Worm (Caenorhabditis elegans) whole organism, L1 larva: ENCODE measurements around the gene F37C12.18.

Experiments used
- Y116A8C.19 ChIP-seq: sonication (generic microtip); optimal IDR thresholded peaks from 2 replicates; lab custom pipeline; 2016; ENCODE audit warnings: missing compliant biosample characterization, missing genetic modification characterization, borderline replicate concordance
- elt-3 ChIP-seq, 6 experiments: fragments of 150-350 bp in 1 of 6; sonication (generic microtip); optimal IDR thresholded peaks; 2 replicates each; lab custom pipeline; 2017 to 2018; ENCODE audit warnings: missing biosample characterization in 6 of 6, missing genetic modification characterization in 6 of 6, inconsistent platforms in 1 of 6
- lin-15B ChIP-seq: fragments of 150-350 bp; sonication (generic microtip); optimal IDR thresholded peaks from 3 replicates; lab custom pipeline; 2014; ENCODE audit warnings: missing biosample characterization, missing genetic modification characterization
- nhr-76 ChIP-seq: sonication (generic microtip); optimal IDR thresholded peaks from 2 replicates; lab custom pipeline; 2017; ENCODE audit warnings: missing biosample characterization, missing genetic modification characterization
- xbp-1 ChIP-seq: sonication (generic microtip); optimal IDR thresholded peaks from 2 replicates; lab custom pipeline; 2016; ENCODE audit warnings: missing genetic modification characterization, missing compliant biosample characterization

DNA sequence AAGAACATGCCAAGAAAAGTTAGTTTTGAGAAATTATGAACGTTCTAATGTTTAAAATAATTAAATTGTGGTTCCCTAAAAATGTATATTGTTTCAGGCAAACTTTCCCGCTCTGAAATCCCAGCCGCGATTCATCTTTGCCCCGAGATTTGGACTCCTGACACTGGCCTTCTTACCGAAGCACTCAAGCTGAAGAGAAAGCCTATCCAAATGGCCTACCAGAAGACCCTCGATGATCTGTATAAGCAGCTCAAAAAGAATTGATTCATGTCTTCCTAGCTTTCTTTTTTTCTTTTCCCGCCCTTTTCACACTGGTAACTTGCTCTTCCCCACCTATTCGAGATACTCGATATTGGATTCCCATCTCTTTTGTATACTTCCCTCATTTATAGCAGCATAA lies 25.1 kb downstream of the F37C12.18 start:
- TF ChIP-seq elt-3 (tag; optimal IDR thresholded peaks at IDR 0.05; lab: Kevin White, UChicago) (no peak), lin-15B (tag; lab: Kevin White, UChicago) (no peak), nhr-76 (no peak), xbp-1 (no peak), Y116A8C.19 (no peak)
